Worm (Caenorhabditis elegans): ENCODE measurements around the gene hlh-27.
"Not testable (repeated sequence)": the region's sequence is repeated elsewhere in the genome, so short reads cannot be mapped to it uniquely, and the experiment has no call there.

ce11 chrII:5534939-5535338 is 5.1 kb downstream of the hlh-27 start, which contains the start of gene hlh-25:
- not testable (repeated sequence) for TF ChIP-seq hmbx-1 (tag; optimal IDR thresholded peaks at IDR 0.05); hnd-1 (tag; optimal IDR thresholded peaks at IDR 0.05); ama-1 (optimal IDR thresholded peaks at IDR 0.05); tbx-11 (GFP tag; IDR thresholded peaks at IDR 0.05); B0310.2 (tag; optimal IDR thresholded peaks at IDR 0.05); pes-1 (GFP tag; IDR thresholded peaks at IDR 0.05); scrt-1 (GFP tag; IDR thresholded peaks at IDR 0.05); ceh-13 (GFP tag; optimal IDR thresholded peaks at IDR 0.05)
